Fruit fly (Drosophila melanogaster): ENCODE measurements around the gene Art6.

DNA sequence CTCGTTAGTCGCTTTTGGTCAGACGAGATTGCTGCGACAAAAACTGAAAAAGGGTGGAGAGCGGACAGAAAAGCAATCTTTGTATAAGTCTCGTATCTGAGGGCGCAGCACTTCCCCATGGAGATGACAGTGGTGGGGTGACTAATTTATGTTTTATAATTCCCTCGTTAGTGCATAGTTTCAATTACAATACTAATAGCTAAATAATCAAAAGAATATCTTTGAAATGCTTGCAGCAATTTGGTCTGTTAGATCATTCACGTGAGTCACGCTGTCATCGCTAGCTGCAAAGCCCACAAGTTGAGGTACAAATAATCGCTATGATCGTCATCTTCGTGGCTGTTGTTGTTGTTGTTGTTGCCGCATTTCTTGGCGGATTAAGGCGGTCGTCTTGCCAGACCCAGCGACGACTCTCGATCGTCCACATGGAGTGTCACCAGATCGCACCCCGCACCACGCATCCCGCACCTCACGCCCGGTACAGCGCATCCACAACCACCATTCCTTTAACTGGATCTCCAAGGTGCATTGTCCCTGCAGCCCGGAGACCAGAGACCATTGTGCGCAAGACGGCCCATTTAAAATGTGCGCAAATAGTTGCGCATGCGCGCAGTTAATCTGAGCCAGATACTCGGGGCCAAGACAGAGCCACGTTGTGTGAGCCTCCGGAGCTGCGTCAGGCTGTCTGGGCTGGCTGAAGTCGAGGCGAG is 23.7 kb downstream of the Art6 start:
- TF ChIP-seq CG8478 (optimal IDR thresholded peaks at IDR 0.05) (no peak), CTCF (optimal IDR thresholded peaks at IDR 0.05) (no peak)

All from S2 (cell line).